Fruit fly (Drosophila melanogaster): ENCODE results near the gene Pif2.

DNA sequence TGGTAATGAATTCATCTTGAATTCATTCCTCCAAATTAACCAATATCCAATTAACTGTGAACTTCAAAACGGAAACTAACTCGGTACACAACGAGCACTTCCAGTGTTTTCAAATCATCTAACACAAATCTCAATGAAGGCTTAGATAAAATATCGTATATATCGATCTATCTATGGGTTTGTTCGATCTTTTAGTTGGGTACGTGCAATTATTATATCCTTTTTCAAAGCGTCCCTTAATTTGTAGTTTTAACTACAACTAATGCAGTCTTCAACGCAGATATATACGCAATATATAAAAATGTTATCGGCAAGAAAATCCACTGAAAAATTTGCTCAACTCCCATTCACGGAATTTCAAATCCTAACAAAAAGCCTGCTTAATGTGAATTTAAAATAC, 49.1 kb downstream of the Pif2 start, which contains the start of gene CG1138:
- TF ChIP-seq sage (GFP tag; optimal IDR thresholded peaks at IDR 0.05), result no peak
- no peak for TF ChIP-seq h (GFP tag; optimal IDR thresholded peaks at IDR 0.05)
- no peak for TF ChIP-seq N (GFP tag; optimal IDR thresholded peaks at IDR 0.05)
- TF ChIP-seq Myc (optimal IDR thresholded peaks at IDR 0.05), result no peak
- no peak for TF ChIP-seq fru (GFP tag; optimal IDR thresholded peaks at IDR 0.05)
- TF ChIP-seq pan (optimal IDR thresholded peaks at IDR 0.05), result no peak
- TF ChIP-seq CG32264 (GFP tag; optimal IDR thresholded peaks at IDR 0.05), result no peak
- no peak for TF ChIP-seq jim (GFP tag; optimal IDR thresholded peaks at IDR 0.05)
- TF ChIP-seq dl (GFP tag; optimal IDR thresholded peaks at IDR 0.05; ENCODE audit: insufficient read depth in 1 of 2, partially characterized antibody in 2 of 2), result no peak
- TF ChIP-seq GATAd (GFP tag; optimal IDR thresholded peaks at IDR 0.05), result no peak
- no peak for TF ChIP-seq Vsx2 (GFP tag; optimal IDR thresholded peaks at IDR 0.05; ENCODE audit: partially characterized antibody)
- no peak for TF ChIP-seq Sp1 (GFP tag; optimal IDR thresholded peaks at IDR 0.05)
- TF ChIP-seq dsf (GFP tag; optimal IDR thresholded peaks at IDR 0.05; ENCODE audit: borderline replicate concordance), result no peak

Measured in whole organism, wandering third instar larva.